Worm (Caenorhabditis elegans) whole organism, early embryonic: Measurements from ENCODE around the gene mvb-12.

Source experiments
- B0310.2 ChIP-seq: sonication (generic microtip); optimal IDR thresholded peaks from 2 replicates; lab custom pipeline; 2016; ENCODE audit warnings: mild to moderate bottlenecking, missing genetic modification characterization, missing compliant biosample characterization
- F13C5.2 ChIP-seq: sonication (generic microtip); optimal IDR thresholded peaks from 2 replicates; lab custom pipeline; 2017; ENCODE audit warnings: mild to moderate bottlenecking, missing genetic modification characterization, inconsistent platforms, missing compliant biosample characterization
- aly-1 ChIP-seq: sonication (generic microtip); optimal IDR thresholded peaks from 2 replicates; lab custom pipeline; 2016; ENCODE audit warnings: missing genetic modification characterization, missing compliant biosample characterization
- ama-1 ChIP-seq: fragments of 150-350 bp; optimal IDR thresholded peaks from 2 replicates; lab custom pipeline; 2014
- ceh-13 ChIP-seq: fragments of 200-800 bp; sonication (Bioruptor generic); optimal IDR thresholded peaks from 2 replicates; lab custom pipeline; 2018; ENCODE audit warnings: mild to moderate bottlenecking, missing genetic modification characterization, missing compliant biosample characterization
- ceh-36 ChIP-seq: sonication (generic microtip); optimal IDR thresholded peaks from 2 replicates; lab custom pipeline; 2016; ENCODE audit warnings: missing genetic modification characterization, inconsistent platforms, missing compliant biosample characterization
- ets-7 ChIP-seq: sonication (generic microtip); optimal IDR thresholded peaks from 2 replicates; lab custom pipeline; 2016; ENCODE audit warnings: missing genotype, missing genetic modification characterization, missing compliant biosample characterization
- flt-1 ChIP-seq: fragments of 200-800 bp; sonication (Bioruptor generic); IDR thresholded peaks from 2 replicates; pipeline ENCODE4 v1.3.6; 2022; ENCODE audit warnings: missing genetic modification characterization, missing compliant biosample characterization
- hmbx-1 ChIP-seq: sonication (generic microtip); optimal IDR thresholded peaks from 2 replicates; lab custom pipeline; 2016; ENCODE audit warnings: mild to moderate bottlenecking, missing genetic modification characterization, missing compliant biosample characterization
- hmg-4 ChIP-seq: fragments of 200-800 bp; sonication (Bioruptor generic); optimal IDR thresholded peaks from 2 replicates; lab custom pipeline; 2018; ENCODE audit warnings: mild to moderate bottlenecking, missing genetic modification characterization, missing compliant biosample characterization
- hnd-1 ChIP-seq: sonication (generic microtip); optimal IDR thresholded peaks from 2 replicates; lab custom pipeline; 2016; ENCODE audit warnings: missing genetic modification characterization, missing compliant biosample characterization
- pes-1 ChIP-seq: fragments of 200-800 bp; sonication (Bioruptor generic); IDR thresholded peaks from 2 replicates; pipeline ENCODE4 v1.3.6; 2022; ENCODE audit warnings: missing genetic modification reagents, missing genetic modification characterization, missing compliant biosample characterization
- scrt-1 ChIP-seq: fragments of 200-800 bp; sonication (Bioruptor generic); IDR thresholded peaks from 2 replicates; pipeline ENCODE4 v1.3.6; 2022; ENCODE audit warnings: missing genetic modification characterization, missing compliant biosample characterization
- sea-1 ChIP-seq: fragments of 200-800 bp; sonication (Bioruptor generic); conservative IDR thresholded peaks from 2 replicates; pipeline ENCODE4 v1.3.6; 2022; ENCODE audit warnings: missing genetic modification characterization, missing compliant biosample characterization
- tbx-11 ChIP-seq: fragments of 200-800 bp; sonication (Bioruptor generic); IDR thresholded peaks from 2 replicates; pipeline ENCODE4 v1.3.6; 2022; ENCODE audit warnings: missing genetic modification characterization, missing compliant biosample characterization
- tbx-37 ChIP-seq: fragments of 200-800 bp; sonication (Bioruptor generic); conservative IDR thresholded peaks from 2 replicates; pipeline ENCODE4 v1.3.6; 2022; ENCODE audit warnings: missing genetic modification reagents, missing genetic modification characterization, missing compliant biosample characterization
- tra-4 ChIP-seq: sonication (generic microtip); optimal IDR thresholded peaks from 2 replicates; lab custom pipeline; 2017; ENCODE audit warnings: missing genetic modification characterization, missing compliant biosample characterization

The mvb-12 gene

DNA sequence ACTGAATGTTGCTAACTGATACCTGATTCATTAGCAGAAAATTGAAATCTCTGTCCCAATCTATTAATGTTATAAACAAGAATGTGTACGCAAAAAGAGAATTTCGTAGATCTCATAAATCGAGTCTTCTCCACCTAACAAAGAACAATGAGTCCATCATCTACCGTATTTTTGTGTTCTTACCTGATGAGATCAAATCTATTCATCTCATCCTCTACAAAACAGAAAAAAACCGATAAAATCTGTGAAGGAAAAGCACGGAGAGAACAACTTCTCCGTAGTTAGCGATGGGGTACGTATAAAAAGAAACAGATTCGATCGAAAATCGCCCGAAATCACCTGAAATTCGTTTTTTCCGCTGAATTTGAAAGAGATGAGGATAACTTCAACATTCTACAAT lies 21.7 kb upstream of the mvb-12 start, which contains the start of gene C33H5.1:
C33H5.1 (plus strand) TSS at position 330 of the 400 bp plus-strand sequence.
- TF ChIP-seq ets-7 (tag; lab: Kevin White, UChicago): no peak
- TF ChIP-seq pes-1 (GFP tag; lab: Robert Waterston, UW): no peak
- TF ChIP-seq ceh-13 (GFP tag; lab: Kevin White, UChicago): no peak
- TF ChIP-seq hmbx-1: no peak
- no peak for TF ChIP-seq F13C5.2 (tag; lab: Kevin White, UChicago)
- TF ChIP-seq sea-1: no peak
- TF ChIP-seq tra-4 (tag; lab: Kevin White, UChicago): no peak

ce11 chrIV:7812709-7813108 lies 17.6 kb upstream of the mvb-12 start, which contains the start of gene zgpa-1:
Gene zgpa-1 (minus strand): TSS chrIV:7812809.
- no peak for TF ChIP-seq ama-1 (lab: Kevin White, UChicago)
- no peak for TF ChIP-seq pes-1 (GFP tag; lab: Robert Waterston, UW)
- TF ChIP-seq tbx-37 (GFP tag; lab: Robert Waterston, UW): no peak
- TF ChIP-seq ceh-36: no peak
- no peak for TF ChIP-seq tbx-11 (GFP tag; lab: Robert Waterston, UW)
- TF ChIP-seq sea-1: no peak
- no peak for TF ChIP-seq hmg-4 (GFP tag; lab: Kevin White, UChicago)

ce11 chrIV:7815683-7816183 lies 14.6 kb upstream of the mvb-12 start, which contains the start of gene cdgs-1:
Gene cdgs-1 (minus strand): TSS chrIV:7815733.
- no peak for TF ChIP-seq pes-1 (GFP tag; lab: Robert Waterston, UW)
- no peak for TF ChIP-seq tbx-37 (GFP tag; lab: Robert Waterston, UW)
- no peak for TF ChIP-seq tra-4 (tag; lab: Kevin White, UChicago)
- no peak for TF ChIP-seq scrt-1 (GFP tag; lab: Robert Waterston, UW)
- TF ChIP-seq B0310.2: no peak
- no peak for TF ChIP-seq ceh-36
- no peak for TF ChIP-seq hmg-4 (GFP tag; lab: Kevin White, UChicago)
- no peak for TF ChIP-seq aly-1 (tag; lab: Kevin White, UChicago)
- TF ChIP-seq hnd-1: no peak
- TF ChIP-seq tbx-11 (GFP tag; lab: Robert Waterston, UW): no peak
- no peak for TF ChIP-seq hmbx-1
- TF ChIP-seq sea-1: no peak
- no peak for TF ChIP-seq ceh-13 (GFP tag; lab: Kevin White, UChicago)
- no peak for TF ChIP-seq flt-1 (GFP tag; lab: Robert Waterston, UW)

ce11 chrIV:7816402-7817102 lies 13.8 kb upstream of the mvb-12 start:
- TF ChIP-seq B0310.2 (no peak), scrt-1 (GFP tag; lab: Robert Waterston, UW) (no peak), ceh-36 (no peak), tbx-37 (GFP tag; lab: Robert Waterston, UW) (no peak), aly-1 (tag; lab: Kevin White, UChicago) (no peak), hmg-4 (GFP tag; lab: Kevin White, UChicago) (no peak), tra-4 (tag; lab: Kevin White, UChicago) (no peak), flt-1 (GFP tag; lab: Robert Waterston, UW) (no peak), tbx-11 (GFP tag; lab: Robert Waterston, UW) (no peak), ets-7 (tag; lab: Kevin White, UChicago) (no peak), ceh-13 (GFP tag; lab: Kevin White, UChicago) (no peak), ama-1 (lab: Kevin White, UChicago) (no peak), pes-1 (GFP tag; lab: Robert Waterston, UW) (no peak), sea-1 (no peak), hnd-1 (no peak), F13C5.2 (tag; lab: Kevin White, UChicago) (no peak)

- TF ChIP-seq pes-1 (GFP tag; lab: Robert Waterston, UW) (no peak), hnd-1 (no peak), tbx-37 (GFP tag; lab: Robert Waterston, UW) (no peak), ceh-36 (no peak), ets-7 (tag; lab: Kevin White, UChicago) (no peak), sea-1 (no peak)
These were observed 12.5 kb upstream of the mvb-12 start, which contains the start of gene ric-3 for ce11 chrIV:7817852-7818251. Gene ric-3 (plus strand): TSS chrIV:7818251.

ce11 chrIV:7822524-7822923 lies 7.8 kb upstream of the mvb-12 start, which contains the start of gene T14A8.2:
Gene T14A8.2 (minus strand): TSS chrIV:7822624.
- TF ChIP-seq tra-4 (tag; lab: Kevin White, UChicago): no peak
- TF ChIP-seq flt-1 (GFP tag; lab: Robert Waterston, UW): no peak
- TF ChIP-seq F13C5.2 (tag; lab: Kevin White, UChicago): no peak
- no peak for TF ChIP-seq hnd-1
- TF ChIP-seq tbx-11 (GFP tag; lab: Robert Waterston, UW): no peak
- TF ChIP-seq tbx-37 (GFP tag; lab: Robert Waterston, UW): no peak

DNA sequence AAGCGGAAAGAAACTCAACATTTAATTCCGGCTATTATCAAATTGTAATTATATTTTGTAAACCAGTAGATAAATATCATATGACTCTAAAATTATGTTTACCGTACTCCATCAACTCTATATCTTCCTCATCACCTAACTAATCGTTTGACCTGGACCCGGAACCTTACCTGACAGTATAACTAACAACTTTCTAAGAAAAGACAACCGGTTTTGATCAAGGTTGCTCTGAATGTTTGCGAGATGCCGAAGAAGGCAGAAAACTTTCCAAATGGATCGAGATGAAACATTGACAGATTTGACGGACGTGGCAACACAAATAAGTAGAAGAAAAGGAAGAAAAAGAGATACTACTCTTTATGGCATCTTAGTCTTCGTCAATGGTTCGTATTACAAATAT lies 5.7 kb upstream of the mvb-12 start:
- TF ChIP-seq scrt-1 (GFP tag; lab: Robert Waterston, UW): no peak
- no peak for TF ChIP-seq sea-1
- TF ChIP-seq hmbx-1: no peak
- TF ChIP-seq hnd-1: no peak
- TF ChIP-seq hmg-4 (GFP tag; lab: Kevin White, UChicago): no peak
- no peak for TF ChIP-seq ceh-36
- TF ChIP-seq ets-7 (tag; lab: Kevin White, UChicago): no peak
- TF ChIP-seq tbx-11 (GFP tag; lab: Robert Waterston, UW): no peak
- no peak for TF ChIP-seq B0310.2
- TF ChIP-seq ama-1 (lab: Kevin White, UChicago): no peak
- no peak for TF ChIP-seq F13C5.2 (tag; lab: Kevin White, UChicago)
- TF ChIP-seq tbx-37 (GFP tag; lab: Robert Waterston, UW): no peak
- TF ChIP-seq pes-1 (GFP tag; lab: Robert Waterston, UW): no peak
- no peak for TF ChIP-seq flt-1 (GFP tag; lab: Robert Waterston, UW)
- no peak for TF ChIP-seq ceh-13 (GFP tag; lab: Kevin White, UChicago)
- no peak for TF ChIP-seq tra-4 (tag; lab: Kevin White, UChicago)
- TF ChIP-seq aly-1 (tag; lab: Kevin White, UChicago): no peak
